In genomic region chr3R:29290588-29291530, dm6 we compare ENCODE assay signal across 2 fruit fly cellular contexts.
TF ChIP-seq lines count a peak whose summit lies in the region.

No protein-coding gene starts in this region.

TF ChIP-seq in whole organism, embryonic, 481 proteins besides CTCF, POLR2A, EP300 and RAD21 (continued from another document and continues in another):
- TF ChIP-seq scrt (GFP tag; optimal IDR thresholded peaks at IDR 0.05; lab: Kevin White, UChicago) (no peak), bowl (GFP tag; IDR thresholded peaks at IDR 0.05; lab: Robert Waterston, UW) (no peak), CG13775 (GFP tag; optimal IDR thresholded peaks at IDR 0.05; lab: Kevin White, UChicago) (no peak), sd (tag; optimal IDR thresholded peaks at IDR 0.05; lab: Kevin White, UChicago) (no peak), CG8478 (optimal IDR thresholded peaks at IDR 0.05; lab: Kevin White, UChicago) (no peak), ap (GFP tag; IDR thresholded peaks at IDR 0.05; lab: Robert Waterston, UW) (no peak), Mrtf (GFP tag; IDR thresholded peaks at IDR 0.05; lab: Robert Waterston, UW) (no peak), sens (GFP tag; lab: Kevin White, UChicago) (peak; percentile 7), Ada2b (GFP tag; IDR thresholded peaks at IDR 0.05; lab: Robert Waterston, UW) (no peak), CG8765 (GFP tag; IDR thresholded peaks at IDR 0.05; lab: Robert Waterston, UW) (peak; percentile 39; the same call in 1 of the 2 replicates), luna (GFP tag; optimal IDR thresholded peaks at IDR 0.05; lab: Kevin White, UChicago) (no peak), CG13123 (GFP tag; optimal IDR thresholded peaks at IDR 0.05; lab: Kevin White, UChicago) (no peak), CG8944 (GFP tag; optimal IDR thresholded peaks at IDR 0.05; lab: Kevin White, UChicago) (no peak), CG10979 (tag; optimal IDR thresholded peaks at IDR 0.05; lab: Kevin White, UChicago) (peak; percentile 55), gro (GFP tag; optimal IDR thresholded peaks at IDR 0.05; lab: Kevin White, UChicago) (no peak), ase (GFP tag; IDR thresholded peaks at IDR 0.05; lab: Robert Waterston, UW) (peak; percentile 34; the same call in 1 of the 3 replicates), insv (GFP tag; optimal IDR thresholded peaks at IDR 0.05; lab: Kevin White, UChicago) (no peak), Hmr (GFP tag; optimal IDR thresholded peaks at IDR 0.05; lab: Kevin White, UChicago) (no peak), CG31441 (GFP tag; IDR thresholded peaks at IDR 0.05; lab: Robert Waterston, UW) (peak; percentile 46), CG5953 (GFP tag; IDR thresholded peaks at IDR 0.05; lab: Robert Waterston, UW) (no peak), B-H2 (GFP tag; optimal IDR thresholded peaks at IDR 0.05; lab: Kevin White, UChicago) (no peak), schlank (tag; optimal IDR thresholded peaks at IDR 0.05; lab: Kevin White, UChicago) (no peak), Optix (GFP tag; IDR thresholded peaks at IDR 0.05; lab: Robert Waterston, UW) (no peak), CG18619 (GFP tag; optimal IDR thresholded peaks at IDR 0.05; lab: Kevin White, UChicago) (no peak), CG17328 (GFP tag; IDR thresholded peaks at IDR 0.05; lab: Robert Waterston, UW) (no peak), Hr78 (GFP tag; optimal IDR thresholded peaks at IDR 0.05; lab: Kevin White, UChicago) (no peak), CG17361 (GFP tag; IDR thresholded peaks at IDR 0.05; lab: Robert Waterston, UW) (0 out of 3 replicates have a peak, but pooled peaks have one; percentile 12), Xrp1 (GFP tag; IDR thresholded peaks at IDR 0.05; lab: Robert Waterston, UW) (peak; percentile 60), zf30C (GFP tag; optimal IDR thresholded peaks at IDR 0.05; lab: Kevin White, UChicago) (no peak), so (GFP tag; IDR thresholded peaks at IDR 0.05; lab: Robert Waterston, UW) (no peak), nerfin-1 (tag; optimal IDR thresholded peaks at IDR 0.05; lab: Kevin White, UChicago) (no peak), Antp (GFP tag; optimal IDR thresholded peaks at IDR 0.05; lab: Kevin White, UChicago) (no peak), ranshi (GFP tag; IDR thresholded peaks at IDR 0.05; lab: Robert Waterston, UW) (no peak; the same call in 1 of the 2 replicates), CG14050 (GFP tag; IDR thresholded peaks at IDR 0.05; lab: Robert Waterston, UW) (no peak), p53 (GFP tag; optimal IDR thresholded peaks at IDR 0.05; lab: Kevin White, UChicago) (no peak), CG33557 (GFP tag; optimal IDR thresholded peaks at IDR 0.05; lab: Kevin White, UChicago) (no peak), org-1 (GFP tag; optimal IDR thresholded peaks at IDR 0.05; lab: Kevin White, UChicago) (no peak), HLH3B (GFP tag; IDR thresholded peaks at IDR 0.05; lab: Robert Waterston, UW) (no peak), trh (GFP tag; optimal IDR thresholded peaks at IDR 0.05; lab: Kevin White, UChicago) (no peak), sqz (GFP tag; optimal IDR thresholded peaks at IDR 0.05; lab: Kevin White, UChicago) (no peak), psq (GFP tag; optimal IDR thresholded peaks at IDR 0.05; lab: Kevin White, UChicago) (no peak), lab (GFP tag; optimal IDR thresholded peaks at IDR 0.05; lab: Kevin White, UChicago) (peak; percentile 27), pho (GFP tag; optimal IDR thresholded peaks at IDR 0.05; lab: Kevin White, UChicago) (no peak), Doc2 (GFP tag; IDR thresholded peaks at IDR 0.05; lab: Robert Waterston, UW) (no peak), CG4707 (GFP tag; optimal IDR thresholded peaks at IDR 0.05; lab: Kevin White, UChicago) (no peak), mld (GFP tag; IDR thresholded peaks at IDR 0.05; lab: Robert Waterston, UW; ENCODE audit: partially characterized antibody) (no peak), jing (GFP tag; optimal IDR thresholded peaks at IDR 0.05; lab: Kevin White, UChicago) (no peak), nmo (GFP tag; optimal IDR thresholded peaks at IDR 0.05; lab: Kevin White, UChicago) (peak; percentile 14), sug (tag; optimal IDR thresholded peaks at IDR 0.05; lab: Kevin White, UChicago) (no peak), CG14965 (GFP tag; optimal IDR thresholded peaks at IDR 0.05; lab: Kevin White, UChicago; ENCODE audit: borderline replicate concordance) (no peak), CG5245 (GFP tag; optimal IDR thresholded peaks at IDR 0.05; lab: Kevin White, UChicago) (no peak), al (GFP tag; IDR thresholded peaks at IDR 0.05; lab: Robert Waterston, UW) (no peak), dpn (GFP tag; optimal IDR thresholded peaks at IDR 0.05; lab: Kevin White, UChicago) (no peak), br (optimal IDR thresholded peaks at IDR 0.05; lab: Kevin White, UChicago) (no peak), CG2712 (tag; optimal IDR thresholded peaks at IDR 0.05; lab: Kevin White, UChicago) (peak; percentile 54), CG2678 (tag; optimal IDR thresholded peaks at IDR 0.05; lab: Kevin White, UChicago) (peak; percentile 5), tgo (GFP tag; IDR thresholded peaks at IDR 0.05; lab: Robert Waterston, UW) (peak; percentile 18; the same call in 1 of the 3 replicates), CG6654 (GFP tag; optimal IDR thresholded peaks at IDR 0.05; lab: Kevin White, UChicago) (no peak), disco-r (GFP tag; optimal IDR thresholded peaks at IDR 0.05; lab: Kevin White, UChicago) (no peak), Dll (GFP tag; IDR thresholded peaks at IDR 0.05; lab: Robert Waterston, UW; ENCODE audit: partially characterized antibody) (no peak), Drgx (GFP tag; IDR thresholded peaks at IDR 0.05; lab: Robert Waterston, UW) (peak; percentile 74), CG4360 (GFP tag; IDR thresholded peaks at IDR 0.05; lab: Robert Waterston, UW) (no peak), CG1233 (GFP tag; optimal IDR thresholded peaks at IDR 0.05; lab: Kevin White, UChicago) (no peak), CG33213 (GFP tag; optimal IDR thresholded peaks at IDR 0.05; lab: Kevin White, UChicago) (no peak), Hr3 (GFP tag; optimal IDR thresholded peaks at IDR 0.05; lab: Kevin White, UChicago) (no peak), chm (GFP tag; IDR thresholded peaks at IDR 0.05; lab: Robert Waterston, UW) (no peak), Hsf (GFP tag; optimal IDR thresholded peaks at IDR 0.05; lab: Kevin White, UChicago) (no peak), CG2875 (GFP tag; optimal IDR thresholded peaks at IDR 0.05; lab: Kevin White, UChicago) (no peak), CkIIα-i1 (GFP tag; IDR thresholded peaks at IDR 0.05; lab: Robert Waterston, UW) (no peak), Sox102F (GFP tag; optimal IDR thresholded peaks at IDR 0.05; lab: Kevin White, UChicago) (no peak)

TF ChIP-seq in whole organism, prepupa, 60 proteins besides CTCF, POLR2A, EP300 and RAD21 (continued from another document):
- TF ChIP-seq Eip75B (GFP tag; optimal IDR thresholded peaks at IDR 0.05; lab: Kevin White, UChicago) (peak; percentile 50), achi (GFP tag; optimal IDR thresholded peaks at IDR 0.05; lab: Kevin White, UChicago) (peak; percentile 64), CG7368 (GFP tag; optimal IDR thresholded peaks at IDR 0.05; lab: Kevin White, UChicago) (peak; percentile 0), CG3919 (GFP tag; optimal IDR thresholded peaks at IDR 0.05; lab: Kevin White, UChicago) (peak; percentile 53), svp (GFP tag; lab: Kevin White, UChicago) (peak; percentile 66), OdsH (GFP tag; optimal IDR thresholded peaks at IDR 0.05; lab: Kevin White, UChicago) (peak; percentile 16), CG6792 (GFP tag; optimal IDR thresholded peaks at IDR 0.05; lab: Kevin White, UChicago) (peak; percentile 16), fkh (GFP tag; optimal IDR thresholded peaks at IDR 0.05; lab: Kevin White, UChicago) (no peak), CG15336 (GFP tag; IDR thresholded peaks at IDR 0.05; lab: Robert Waterston, UW) (0 out of 2 replicates have a peak, but pooled peaks have one; percentile 31), CG6854 (GFP tag; optimal IDR thresholded peaks at IDR 0.05; lab: Kevin White, UChicago) (no peak), salr (GFP tag; optimal IDR thresholded peaks at IDR 0.05; lab: Kevin White, UChicago) (no peak), net (GFP tag; optimal IDR thresholded peaks at IDR 0.05; lab: Kevin White, UChicago) (peak; percentile 15), CG6163 (GFP tag; IDR thresholded peaks at IDR 0.05; lab: Robert Waterston, UW) (peak; percentile 87), Ets21C (GFP tag; optimal IDR thresholded peaks at IDR 0.05; lab: Kevin White, UChicago) (no peak), eg (GFP tag; IDR thresholded peaks at IDR 0.05; lab: Robert Waterston, UW) (peak; percentile 86), spab (GFP tag; optimal IDR thresholded peaks at IDR 0.05; lab: Kevin White, UChicago) (peak; percentile 68), Sox15 (GFP tag; optimal IDR thresholded peaks at IDR 0.05; lab: Kevin White, UChicago) (no peak), fd85E (GFP tag; optimal IDR thresholded peaks at IDR 0.05; lab: Kevin White, UChicago) (peak; percentile 19), Hr39 (GFP tag; optimal IDR thresholded peaks at IDR 0.05; lab: Kevin White, UChicago) (no peak), CG32006 (GFP tag; optimal IDR thresholded peaks at IDR 0.05; lab: Kevin White, UChicago) (peak; percentile 43), Eip93F (GFP tag; optimal IDR thresholded peaks at IDR 0.05; lab: Kevin White, UChicago) (no peak), CG11762 (GFP tag; optimal IDR thresholded peaks at IDR 0.05; lab: Kevin White, UChicago; ENCODE audit: insufficient read depth) (peak; percentile 23), pdm3 (GFP tag; optimal IDR thresholded peaks at IDR 0.05; lab: Kevin White, UChicago) (peak; percentile 18), Sox102F (GFP tag; optimal IDR thresholded peaks at IDR 0.05; lab: Kevin White, UChicago) (no peak), CG1621 (tag; optimal IDR thresholded peaks at IDR 0.05; lab: Kevin White, UChicago) (peak; percentile 34), Eip78C (GFP tag; lab: Kevin White, UChicago) (peak; percentile 36), vri (GFP tag; optimal IDR thresholded peaks at IDR 0.05; lab: Kevin White, UChicago) (peak; percentile 56), CG6808 (GFP tag; optimal IDR thresholded peaks at IDR 0.05; lab: Kevin White, UChicago) (peak; percentile 63), acj6 (GFP tag; optimal IDR thresholded peaks at IDR 0.05; lab: Kevin White, UChicago) (peak; percentile 27), CG8319 (GFP tag; optimal IDR thresholded peaks at IDR 0.05; lab: Kevin White, UChicago) (peak; percentile 27), Met (GFP tag; optimal IDR thresholded peaks at IDR 0.05; lab: Kevin White, UChicago) (peak; percentile 22), Lpt (GFP tag; optimal IDR thresholded peaks at IDR 0.05; lab: Kevin White, UChicago) (peak; percentile 20), CG34406 (GFP tag; optimal IDR thresholded peaks at IDR 0.05; lab: Kevin White, UChicago) (peak; percentile 15), CG16779 (tag; optimal IDR thresholded peaks at IDR 0.05; lab: Kevin White, UChicago) (no peak), CG8119 (GFP tag; IDR thresholded peaks at IDR 0.05; lab: Robert Waterston, UW) (0 out of 3 replicates have a peak, but pooled peaks have one; percentile 28), lz (GFP tag; optimal IDR thresholded peaks at IDR 0.05; lab: Kevin White, UChicago) (peak; percentile 25), ss (GFP tag; optimal IDR thresholded peaks at IDR 0.05; lab: Kevin White, UChicago) (peak; percentile 17 to 29)
